Fruit fly (Drosophila melanogaster) whole organism, embryonic: ENCODE results near the gene CG1428.
A peak's percentile ranks its signal among the peaks of the same experiment; 100 is the strongest.

ENCODE experiments used
- Ada2b ChIP-seq: fragments of 200-800 bp; sonication (Bioruptor generic); IDR thresholded peaks from 2 replicates; pipeline ENCODE4 v1.3.6; 2022; ENCODE audit warnings: missing biosample characterization, missing genetic modification characterization
- CG10543 ChIP-seq: fragments of 200-800 bp; sonication (Bioruptor generic); optimal IDR thresholded peaks from 3 replicates; lab custom pipeline; 2017; ENCODE audit warnings: missing biosample characterization, mild to moderate bottlenecking, missing genetic modification characterization, moderate library complexity
- CG13624 ChIP-seq: fragments of 200-800 bp; sonication (Bioruptor generic); optimal IDR thresholded peaks from 2 replicates; lab custom pipeline; 2016; ENCODE audit warnings: missing biosample characterization, missing genetic modification characterization
- CG15514 ChIP-seq: fragments of 200-800 bp; sonication (Bioruptor generic); optimal IDR thresholded peaks from 3 replicates; lab custom pipeline; 2017; ENCODE audit warnings: missing biosample characterization, missing genetic modification characterization, mild to moderate bottlenecking, moderate library complexity, missing genetic modification reagents
- CG18599 ChIP-seq: fragments of 200-800 bp; sonication (Bioruptor generic); optimal IDR thresholded peaks from 3 replicates; lab custom pipeline; 2017; ENCODE audit warnings: missing biosample characterization, missing genetic modification characterization, mild to moderate bottlenecking, moderate library complexity, missing genetic modification reagents
- CG4360 ChIP-seq: fragments of 200-800 bp; sonication (Bioruptor generic); IDR thresholded peaks from 2 replicates; pipeline ENCODE4 v1.3.6; 2022; ENCODE audit warnings: missing biosample characterization, missing genetic modification characterization
- CG5953 ChIP-seq: fragments of 200-800 bp; sonication (Bioruptor generic); IDR thresholded peaks from 2 replicates; pipeline ENCODE4 v1.3.6; 2022; ENCODE audit warnings: missing biosample characterization, missing genetic modification characterization
- CG9727 ChIP-seq: fragments of 200-800 bp; sonication (Bioruptor generic); optimal IDR thresholded peaks from 3 replicates; lab custom pipeline; 2017; ENCODE audit warnings: missing biosample characterization, mild to moderate bottlenecking, missing genetic modification characterization
- D19B ChIP-seq: fragments of 200-800 bp; sonication (Bioruptor generic); optimal IDR thresholded peaks from 2 replicates; lab custom pipeline; 2017; ENCODE audit warnings: missing biosample characterization, mild to moderate bottlenecking, missing genetic modification characterization
- Ets65A ChIP-seq: fragments of 200-800 bp; sonication (Bioruptor generic); peaks from one replicate; lab custom pipeline; 2016; ENCODE audit warnings: missing biosample characterization, missing genetic modification characterization
- Hr51 ChIP-seq, 2 experiments: fragments of 200-800 bp; sonication (Bioruptor generic); optimal IDR thresholded peaks; 2 replicates in 1 of 2; 3 replicates in 1 of 2; lab custom pipeline; 2016 to 2018; ENCODE audit warnings: missing biosample characterization in 2 of 2, missing genetic modification characterization in 2 of 2, mild to moderate bottlenecking in 1 of 2, moderate library complexity in 1 of 2
- Meics ChIP-seq: fragments of 200-800 bp; sonication (Bioruptor generic); optimal IDR thresholded peaks from 2 replicates; lab custom pipeline; 2017; ENCODE audit warnings: missing biosample characterization, mild to moderate bottlenecking, missing genetic modification characterization
- Ptx1 ChIP-seq: fragments of 200-800 bp; sonication (Bioruptor generic); IDR thresholded peaks from 2 replicates; pipeline ENCODE4 v1.3.6; 2022; ENCODE audit warnings: missing biosample characterization, missing genetic modification characterization
- Sox102F ChIP-seq: fragments of 200-800 bp; sonication (Bioruptor generic); optimal IDR thresholded peaks from 2 replicates; lab custom pipeline; 2018; ENCODE audit warnings: missing biosample characterization, mild to moderate bottlenecking, missing genetic modification characterization, moderate library complexity
- Xrp1 ChIP-seq: fragments of 200-800 bp; sonication (Bioruptor generic); IDR thresholded peaks from 2 replicates; pipeline ENCODE4 v1.3.6; 2022; ENCODE audit warnings: missing biosample characterization, missing genetic modification characterization
- dmrt99B ChIP-seq: fragments of 200-800 bp; sonication (Bioruptor generic); optimal IDR thresholded peaks from 2 replicates; lab custom pipeline; 2018; ENCODE audit warnings: missing biosample characterization, mild to moderate bottlenecking, missing genetic modification characterization, moderate library complexity
- dysf ChIP-seq: fragments of 200-800 bp; sonication (Bioruptor generic); IDR thresholded peaks from 3 replicates; pipeline ENCODE4 v1.3.6; 2022; ENCODE audit warnings: missing biosample characterization, missing genetic modification characterization
- en ChIP-seq: fragments of 200-800 bp; sonication (Bioruptor generic); optimal IDR thresholded peaks from 2 replicates; lab custom pipeline; 2016; ENCODE audit warnings: missing biosample characterization, missing genetic modification characterization
- esg ChIP-seq: fragments of 200-800 bp; sonication (Bioruptor generic); conservative IDR thresholded peaks from 2 replicates; pipeline ENCODE4 v1.3.6; 2022; ENCODE audit warnings: missing biosample characterization, missing genetic modification characterization
- gem ChIP-seq: fragments of 200-800 bp; sonication (Bioruptor generic); optimal IDR thresholded peaks from 2 replicates; lab custom pipeline; 2019; ENCODE audit warnings: missing biosample characterization, mild to moderate bottlenecking, missing genetic modification characterization, moderate library complexity
- lab ChIP-seq: fragments of 200-800 bp; sonication (Bioruptor generic); optimal IDR thresholded peaks from 3 replicates; lab custom pipeline; 2017; ENCODE audit warnings: missing biosample characterization, missing genetic modification characterization, mild to moderate bottlenecking, moderate library complexity, missing genetic modification reagents
- prd ChIP-seq, 3 experiments: fragments of >200 bp in 2 of 3; fragments of 200-800 bp in 1 of 3; sonication (Bioruptor generic) in 1 of 3; optimal IDR thresholded peaks in 2 of 3; IDR thresholded peaks in 1 of 3; 2 replicates in 2 of 3; 3 replicates in 1 of 3; pipeline versions ENCODE4 v1.3.6 to Lab custom; 2017 to 2022; ENCODE audit warnings: missing biosample characterization in 1 of 3, missing genetic modification characterization in 1 of 3
- row ChIP-seq: fragments of 200-800 bp; sonication (Bioruptor generic); IDR thresholded peaks from 3 replicates; pipeline ENCODE4 v1.3.6; 2022; ENCODE audit warnings: missing biosample characterization, missing genetic modification characterization
- sisA ChIP-seq: fragments of 200-800 bp; sonication (Bioruptor generic); IDR thresholded peaks from 2 replicates; pipeline ENCODE4 v1.3.6; 2022; ENCODE audit warnings: missing biosample characterization, missing genetic modification characterization
- ttk ChIP-seq: fragments of 200-800 bp; sonication (Bioruptor generic); IDR thresholded peaks from 2 replicates; pipeline ENCODE4 v2.1.2; 2022; ENCODE audit warnings: missing biosample characterization, missing genetic modification characterization

The CG1428 gene

dm6 chr2L:21933496-21933895 lies 27.4 kb downstream of the CG1428 start:
- peak; percentile 24 for TF ChIP-seq CG15514 (GFP tag; lab: Kevin White, UChicago)
- peak; percentile 5 for TF ChIP-seq CG13624 (GFP tag; lab: Kevin White, UChicago)
- peak; percentile 0 for TF ChIP-seq CG9727 (GFP tag; lab: Kevin White, UChicago)
- TF ChIP-seq CG4360: peak; percentile 44; the same call in 1 of the 2 replicates
- TF ChIP-seq lab (GFP tag; lab: Kevin White, UChicago): peak; percentile 57
- peak; percentile 35; the same call in 1 of the 2 replicates for TF ChIP-seq ttk (GFP tag; lab: Robert Waterston, UW)
- 0 out of 2 replicates have a peak, but pooled peaks have one; percentile 25 for TF ChIP-seq sisA
- TF ChIP-seq Xrp1 (GFP tag; lab: Robert Waterston, UW): peak; percentile 30; the same call in 1 of the 2 replicates
- peak in 1 of 2 experiments; percentile 35 for TF ChIP-seq Hr51 (GFP tag; optimal IDR thresholded peaks at IDR 0.05; lab: Kevin White, UChicago)
- TF ChIP-seq gem (tag; lab: Kevin White, UChicago): peak; percentile 29
- TF ChIP-seq Ets65A (GFP tag; lab: Kevin White, UChicago): no peak
- no peak for TF ChIP-seq D19B (GFP tag; lab: Kevin White, UChicago)
- TF ChIP-seq CG10543: no peak
- TF ChIP-seq esg (GFP tag; lab: Robert Waterston, UW): peak; percentile 34; the same call in 1 of the 2 replicates
- TF ChIP-seq dysf (GFP tag; lab: Robert Waterston, UW): peak; percentile 43; the same call in 1 of the 3 replicates
- no peak for TF ChIP-seq en (GFP tag; lab: Kevin White, UChicago)
- TF ChIP-seq dmrt99B (tag; lab: Kevin White, UChicago): peak; percentile 25
- TF ChIP-seq CG18599: peak; percentile 64
- TF ChIP-seq prd (optimal IDR thresholded peaks at IDR 0.05; lab: Kevin White, UChicago): no peak
- TF ChIP-seq prd (GFP tag; IDR thresholded peaks at IDR 0.05; lab: Robert Waterston, UW): peak; percentile 41; the same call in 1 of the 3 replicates
- TF ChIP-seq row: peak; percentile 37; the same call in 1 of the 3 replicates
- peak; percentile 18 for TF ChIP-seq Sox102F (GFP tag; lab: Kevin White, UChicago)
- TF ChIP-seq CG5953 (GFP tag; lab: Robert Waterston, UW): no peak
- 0 out of 2 replicates have a peak, but pooled peaks have one; percentile 18 for TF ChIP-seq Ptx1 (GFP tag; lab: Robert Waterston, UW)
- TF ChIP-seq Meics (GFP tag; lab: Kevin White, UChicago): peak; percentile 23
- TF ChIP-seq Ada2b (GFP tag; lab: Robert Waterston, UW): no peak
